Fruit fly (Drosophila melanogaster): ENCODE measurements around the gene lobo.

- TF ChIP-seq CG7045 (GFP tag; optimal IDR thresholded peaks at IDR 0.05) (no peak), CG7101 (tag; optimal IDR thresholded peaks at IDR 0.05) (no peak), CG11617 (GFP tag; optimal IDR thresholded peaks at IDR 0.05) (no peak), CG33017 (tag; optimal IDR thresholded peaks at IDR 0.05) (no peak), Crg-1 (GFP tag; optimal IDR thresholded peaks at IDR 0.05) (no peak), CG1620 (GFP tag; optimal IDR thresholded peaks at IDR 0.05) (no peak), tj (GFP tag; optimal IDR thresholded peaks at IDR 0.05) (no peak), pad (GFP tag; optimal IDR thresholded peaks at IDR 0.05) (no peak), CG14711 (tag; optimal IDR thresholded peaks at IDR 0.05) (no peak), CG12768 (GFP tag; optimal IDR thresholded peaks at IDR 0.05) (no peak), Mnt (GFP tag; optimal IDR thresholded peaks at IDR 0.05) (no peak)
These were observed 26.0 kb downstream of the lobo start for dm6 chr3R:25167407-25168191.

All from whole organism, adult.